Worm (Caenorhabditis elegans): ENCODE results near the gene agt-2.
A peak's percentile ranks its signal among the peaks of the same experiment; 100 is the strongest.

agt-2 gene

DNA sequence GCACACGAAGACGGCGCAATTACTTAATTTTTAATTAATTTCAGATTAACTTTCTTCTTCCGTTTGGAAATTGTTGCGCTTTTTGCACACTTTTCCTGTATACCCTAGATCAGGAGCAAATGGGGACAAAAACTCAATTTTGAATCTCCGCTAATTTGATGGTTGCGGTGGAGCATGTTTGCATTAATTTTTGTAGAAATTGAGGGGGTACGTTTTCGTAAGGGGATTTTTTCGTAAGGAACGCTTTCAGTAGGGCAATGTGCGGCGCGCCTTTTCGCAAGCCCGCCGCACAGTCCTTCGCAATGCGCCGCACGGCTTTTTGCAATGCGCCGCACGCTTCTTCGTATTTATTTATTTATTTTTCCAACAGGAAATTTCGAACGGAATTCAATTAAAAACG, 27.3 kb downstream of the agt-2 start (continued):
- TF ChIP-seq ztf-28 (GFP tag; IDR thresholded peaks at IDR 0.05), result peak; percentile 92
- TF ChIP-seq Y56A3A.18 (GFP tag; IDR thresholded peaks at IDR 0.05), result peak; percentile 91
- TF ChIP-seq ekl-4 (GFP tag; IDR thresholded peaks at IDR 0.05), result peak; percentile 95
- 0 out of 2 replicates have a peak, but pooled peaks have one; percentile 14 for TF ChIP-seq aptf-3 (GFP tag; IDR thresholded peaks at IDR 0.05)
- TF ChIP-seq sea-2 (GFP tag; IDR thresholded peaks at IDR 0.05), result 0 out of 2 replicates have a peak, but pooled peaks have one; percentile 50
- TF ChIP-seq hsf-1 (GFP tag; IDR thresholded peaks at IDR 0.05), result peak; percentile 69; the same call in 1 of the 2 replicates
- peak; percentile 74; the same call in 1 of the 2 replicates for TF ChIP-seq Y79H2A.3 (GFP tag; conservative IDR thresholded peaks at IDR 0.05)
- TF ChIP-seq Y67H2A.10 (GFP tag; conservative IDR thresholded peaks at IDR 0.05), result peak; percentile 63; the same call in 1 of the 2 replicates
- TF ChIP-seq madf-6 (GFP tag; IDR thresholded peaks at IDR 0.05), result peak; percentile 82
- TF ChIP-seq madf-3 (GFP tag; IDR thresholded peaks at IDR 0.05), result 0 out of 2 replicates have a peak, but pooled peaks have one; percentile 70
- peak; percentile 95 for TF ChIP-seq nfyb-1 (GFP tag; IDR thresholded peaks at IDR 0.05)
- TF ChIP-seq bed-2 (GFP tag; IDR thresholded peaks at IDR 0.05), result peak; percentile 67; the same call in 1 of the 2 replicates
- TF ChIP-seq aptf-2 (GFP tag; conservative IDR thresholded peaks at IDR 0.05), result peak; percentile 61; the same call in 1 of the 2 replicates
- TF ChIP-seq Y95B8A.8 (GFP tag; IDR thresholded peaks at IDR 0.05), result peak; percentile 91
- TF ChIP-seq ceh-100 (GFP tag; IDR thresholded peaks at IDR 0.05), result peak; percentile 94
- TF ChIP-seq rcor-1 (GFP tag; IDR thresholded peaks at IDR 0.05), result peak; percentile 88
- peak; percentile 83 for TF ChIP-seq cebp-1 (GFP tag; IDR thresholded peaks at IDR 0.05)
- TF ChIP-seq cebp-1 (tag; optimal IDR thresholded peaks at IDR 0.05), result peak; percentile 46
- peak; percentile 77; the same call in 1 of the 2 replicates for TF ChIP-seq Y53G8AR.9 (GFP tag; conservative IDR thresholded peaks at IDR 0.05)
- peak; percentile 74 for TF ChIP-seq attf-3 (GFP tag; conservative IDR thresholded peaks at IDR 0.05)
- peak; percentile 74 for TF ChIP-seq egl-44 (GFP tag; IDR thresholded peaks at IDR 0.05)
- TF ChIP-seq hmg-20 (GFP tag; IDR thresholded peaks at IDR 0.05), result peak; percentile 66
- TF ChIP-seq lin-54 (GFP tag; optimal IDR thresholded peaks at IDR 0.05), result peak; percentile 89
- TF ChIP-seq pbrm-1 (GFP tag; IDR thresholded peaks at IDR 0.05), result peak; percentile 96
- TF ChIP-seq let-526 (GFP tag; IDR thresholded peaks at IDR 0.05), result peak; percentile 89
- peak; percentile 90 for TF ChIP-seq D2030.7 (GFP tag; IDR thresholded peaks at IDR 0.05)
- TF ChIP-seq mcd-1 (GFP tag; IDR thresholded peaks at IDR 0.05), result peak; percentile 99
- TF ChIP-seq efl-1 (GFP tag; optimal IDR thresholded peaks at IDR 0.05), result peak; percentile 53
- TF ChIP-seq lin-40 (tag; optimal IDR thresholded peaks at IDR 0.05), result peak; percentile 37
- peak; percentile 78 for TF ChIP-seq lin-26 (GFP tag; IDR thresholded peaks at IDR 0.05)
- TF ChIP-seq ztf-25 (GFP tag; IDR thresholded peaks at IDR 0.05), result peak; percentile 75; the same call in 1 of the 2 replicates
- TF ChIP-seq C17E4.6 (GFP tag; IDR thresholded peaks at IDR 0.05), result peak; percentile 85

DNA sequence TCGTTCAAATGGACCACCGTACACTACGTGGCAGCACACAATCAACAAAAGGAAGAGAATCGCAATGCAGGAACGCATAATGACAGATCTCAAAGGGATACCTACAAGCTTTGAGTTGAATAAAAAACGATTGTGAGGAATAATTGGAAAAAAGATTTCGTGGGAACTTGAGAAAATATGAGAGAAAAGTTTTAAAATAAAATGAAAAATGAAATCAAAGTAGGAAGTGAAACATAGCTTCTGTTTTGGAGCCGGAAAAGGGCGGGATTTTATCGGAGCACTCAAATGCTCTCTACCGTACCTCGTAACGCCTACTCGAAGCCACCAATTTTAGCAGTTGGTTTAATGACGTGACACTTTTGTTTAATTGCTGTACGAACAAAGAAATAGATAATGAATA, 28.9 kb downstream of the agt-2 start, which contains the start of gene F09E5.14:
TSS of gene F09E5.14 (minus strand) at position 101 of the 400 bp plus-strand sequence.
- TF ChIP-seq madf-8 (GFP tag; conservative IDR thresholded peaks at IDR 0.05) (no peak), aptf-2 (GFP tag; conservative IDR thresholded peaks at IDR 0.05) (no peak), nfyb-1 (GFP tag; IDR thresholded peaks at IDR 0.05) (no peak), ceh-40 (GFP tag; IDR thresholded peaks at IDR 0.05) (no peak), snpc-1.1 (tag; optimal IDR thresholded peaks at IDR 0.05; ENCODE audit: insufficient read depth) (no peak), Y67H2A.10 (GFP tag; conservative IDR thresholded peaks at IDR 0.05) (no peak), nhr-27 (tag; optimal IDR thresholded peaks at IDR 0.05) (no peak), nhr-179 (tag; optimal IDR thresholded peaks at IDR 0.05) (no peak)

Measured in whole organism, young adult.